Fruit fly (Drosophila melanogaster) whole organism, wandering third instar larva: ENCODE measurements around the gene CG9114.

ENCODE experiments used
- Abd-B ChIP-seq: fragments of >200 bp; optimal IDR thresholded peaks from 2 replicates; lab custom pipeline; 2017; ENCODE audit warnings: missing biosample characterization, missing genetic modification characterization
- GATAd ChIP-seq: sonication (Bioruptor generic); optimal IDR thresholded peaks from 2 replicates; lab custom pipeline; 2016; ENCODE audit warnings: missing biosample characterization, missing genetic modification characterization
- N ChIP-seq: fragments of >200 bp; optimal IDR thresholded peaks from 2 replicates; lab custom pipeline; 2018; ENCODE audit warnings: missing biosample characterization, missing external identifiers, missing genetic modification characterization
- h ChIP-seq: fragments of 200-800 bp; sonication (Bioruptor generic); optimal IDR thresholded peaks from 3 replicates; lab custom pipeline; 2016; ENCODE audit warnings: missing biosample characterization, mild to moderate bottlenecking, missing genetic modification characterization
- sv ChIP-seq: fragments of 200-800 bp; sonication (Bioruptor generic); optimal IDR thresholded peaks from 3 replicates; lab custom pipeline; 2016; ENCODE audit warnings: missing biosample characterization, missing genetic modification characterization

dm6 chrX:15301175-15301574 is 31.8 kb downstream of the CG9114 start:
- TF ChIP-seq sv (GFP tag; lab: Kevin White, UChicago): no peak
- no peak for TF ChIP-seq Abd-B (GFP tag; lab: Kevin White, UChicago)
- TF ChIP-seq GATAd: no peak
- TF ChIP-seq N (GFP tag; lab: Kevin White, UChicago): no peak
- TF ChIP-seq h (GFP tag; lab: Kevin White, UChicago): no peak
